Worm (Caenorhabditis elegans) whole organism, young adult: ENCODE results near the gene hlh-30.

Experiments used
- B0035.1 ChIP-seq: sonication (generic microtip); optimal IDR thresholded peaks from 2 replicates; lab custom pipeline; 2016; ENCODE audit warnings: missing genetic modification characterization, mild to moderate bottlenecking, missing compliant biosample characterization, missing genotype, missing genetic modification reagents
- Y53F4B.3 ChIP-seq: fragments of 200-800 bp; sonication (Bioruptor generic); IDR thresholded peaks from 2 replicates; pipeline ENCODE4 v1.3.6; 2022; ENCODE audit warnings: missing genetic modification reagents, missing genetic modification characterization, missing compliant biosample characterization
- ets-4 ChIP-seq: fragments of 200-800 bp; sonication (Bioruptor generic); optimal IDR thresholded peaks from 2 replicates; lab custom pipeline; 2018; ENCODE audit warnings: mild to moderate bottlenecking, missing genetic modification characterization, missing compliant biosample characterization
- gei-17 ChIP-seq: fragments of 200-800 bp; sonication (Bioruptor generic); optimal IDR thresholded peaks from 2 replicates; lab custom pipeline; 2018; ENCODE audit warnings: mild to moderate bottlenecking, missing genetic modification characterization, missing compliant biosample characterization
- nfya-1 ChIP-seq: sonication (generic microtip); optimal IDR thresholded peaks from 2 replicates; lab custom pipeline; 2017; ENCODE audit warnings: antibody characterized with exemption, missing compliant biosample characterization, missing genetic modification characterization, borderline replicate concordance; ENCODE audit not compliant: insufficient read depth
- rcor-1 ChIP-seq: fragments of 200-800 bp; sonication (Bioruptor generic); IDR thresholded peaks from 2 replicates; pipeline ENCODE4 v1.3.6; 2022; ENCODE audit warnings: missing genetic modification reagents, missing genetic modification characterization, missing compliant biosample characterization
- repo-1 ChIP-seq: sonication (generic microtip); optimal IDR thresholded peaks from 2 replicates; lab custom pipeline; 2017; ENCODE audit warnings: mild to moderate bottlenecking, missing genetic modification characterization, missing compliant biosample characterization
- snpc-4 ChIP-seq, 5 experiments: fragments of 150-350 bp in 1 of 5; sonication (generic microtip) in 4 of 5; optimal IDR thresholded peaks; 2 replicates each; lab custom pipeline; 2014 to 2018; ENCODE audit warnings: missing genetic modification characterization in 5 of 5, missing biosample characterization in 3 of 5, antibody characterized with exemption in 2 of 5, mild to moderate bottlenecking in 2 of 5, missing compliant biosample characterization in 2 of 5, missing genotype in 2 of 5, moderate library complexity in 2 of 5, missing genetic modification reagents in 1 of 5
- tlf-1 ChIP-seq: fragments of 200-800 bp; sonication (Bioruptor generic); optimal IDR thresholded peaks from 2 replicates; lab custom pipeline; 2018; ENCODE audit warnings: mild to moderate bottlenecking, missing genetic modification characterization, missing compliant biosample characterization

- no peak for TF ChIP-seq nfya-1 (tag; lab: Kevin White, UChicago)
- TF ChIP-seq gei-17 = no peak
- no peak for TF ChIP-seq B0035.1 (tag; lab: Kevin White, UChicago)
- TF ChIP-seq snpc-4 (GFP tag; optimal IDR thresholded peaks at IDR 0.05; lab: Kevin White, UChicago) = no peak
- no peak for TF ChIP-seq snpc-4 (tag; optimal IDR thresholded peaks at IDR 0.05; lab: Kevin White, UChicago)
- TF ChIP-seq Y53F4B.3 (GFP tag; lab: Robert Waterston, UW) = no peak
- no peak for TF ChIP-seq repo-1 (tag; lab: Kevin White, UChicago)
- no peak for TF ChIP-seq rcor-1 (GFP tag; lab: Robert Waterston, UW)
- no peak for TF ChIP-seq ets-4
- TF ChIP-seq tlf-1 (GFP tag; lab: Kevin White, UChicago) = no peak
Measured at ce11 chrIV:3977965-3978523, 56.7 kb downstream of the hlh-30 start, which contains the start of gene srh-220.
